Fruit fly (Drosophila melanogaster): ENCODE results near the gene Snoo.
A peak's percentile ranks its signal among the peaks of the same experiment; 100 is the strongest.

Snoo gene

dm6 chr2L:7932091-7932769 lies 51.8 kb downstream of the Snoo start (continued):
- TF ChIP-seq H2.0 (GFP tag; IDR thresholded peaks at IDR 0.05) (peak; percentile 56), Ets65A (GFP tag) (peak; percentile 82), Nf-YA (GFP tag; IDR thresholded peaks at IDR 0.05) (no peak), CG32532 (GFP tag; IDR thresholded peaks at IDR 0.05) (peak; percentile 84), wek (GFP tag; optimal IDR thresholded peaks at IDR 0.05) (no peak), Doc2 (GFP tag; IDR thresholded peaks at IDR 0.05) (no peak), cato (GFP tag; optimal IDR thresholded peaks at IDR 0.05; ENCODE audit: borderline replicate concordance) (no peak), CG3847 (GFP tag; IDR thresholded peaks at IDR 0.05) (peak; percentile 59), CG18599 (GFP tag; optimal IDR thresholded peaks at IDR 0.05) (peak; percentile 97), CG15479 (GFP tag; optimal IDR thresholded peaks at IDR 0.05) (no peak), Xrp1 (GFP tag; IDR thresholded peaks at IDR 0.05) (peak; percentile 73), Max (GFP tag; optimal IDR thresholded peaks at IDR 0.05) (peak; percentile 61), sisA (GFP tag; IDR thresholded peaks at IDR 0.05) (peak; percentile 61), lab (GFP tag; optimal IDR thresholded peaks at IDR 0.05) (peak; percentile 94), CG30403 (GFP tag; optimal IDR thresholded peaks at IDR 0.05) (peak; percentile 70), Deaf1 (tag; optimal IDR thresholded peaks at IDR 0.05) (peak; percentile 48), cwo (GFP tag; optimal IDR thresholded peaks at IDR 0.05) (peak; percentile 87), amos (GFP tag; IDR thresholded peaks at IDR 0.05; ENCODE audit: partially characterized antibody) (no peak), CG4404 (GFP tag; IDR thresholded peaks at IDR 0.05) (peak; percentile 60), CG13287 (GFP tag; IDR thresholded peaks at IDR 0.05; ENCODE audit: partially characterized antibody) (no peak), Eip74EF (GFP tag; optimal IDR thresholded peaks at IDR 0.05) (peak in 1 of 2 experiments; percentile 62), CG8924 (tag; optimal IDR thresholded peaks at IDR 0.05) (peak; percentile 60), Dll (GFP tag; IDR thresholded peaks at IDR 0.05; ENCODE audit: partially characterized antibody) (no peak), CG10979 (tag; optimal IDR thresholded peaks at IDR 0.05) (peak; percentile 42), Taf1 (GFP tag; IDR thresholded peaks at IDR 0.05) (peak; percentile 38; the same call in 1 of the 2 replicates), CG6683 (GFP tag; optimal IDR thresholded peaks at IDR 0.05) (peak; percentile 80), so (GFP tag; IDR thresholded peaks at IDR 0.05) (peak; percentile 71; the same call in 1 of the 3 replicates), Abd-B (GFP tag; optimal IDR thresholded peaks at IDR 0.05) (peak; percentile 12), CG12155 (GFP tag; optimal IDR thresholded peaks at IDR 0.05) (peak; percentile 12), Hey (tag; optimal IDR thresholded peaks at IDR 0.05) (no peak), tup (GFP tag; optimal IDR thresholded peaks at IDR 0.05) (peak; percentile 44), CG33213 (GFP tag; optimal IDR thresholded peaks at IDR 0.05) (no peak), sens (GFP tag) (peak; percentile 80), Poxn (GFP tag; IDR thresholded peaks at IDR 0.05) (no peak), Side (GFP tag; optimal IDR thresholded peaks at IDR 0.05) (no peak), sna (GFP tag; IDR thresholded peaks at IDR 0.05; ENCODE audit: partially characterized antibody) (no peak), hbn (GFP tag; IDR thresholded peaks at IDR 0.05; ENCODE audit: partially characterized antibody) (no peak), unpg (GFP tag; optimal IDR thresholded peaks at IDR 0.05) (peak; percentile 63), ssp (GFP tag; IDR thresholded peaks at IDR 0.05) (peak; percentile 51; the same call in 1 of the 2 replicates), CG11695 (GFP tag; IDR thresholded peaks at IDR 0.05) (peak; percentile 66), trem (tag; optimal IDR thresholded peaks at IDR 0.05) (peak; percentile 19), CG1233 (GFP tag; optimal IDR thresholded peaks at IDR 0.05) (peak; percentile 74), ftz-f1 (GFP tag; optimal IDR thresholded peaks at IDR 0.05) (no peak), CG9215 (GFP tag; IDR thresholded peaks at IDR 0.05) (peak; percentile 70), CG32767 (GFP tag; IDR thresholded peaks at IDR 0.05) (peak; percentile 23; the same call in 1 of the 2 replicates)

All from whole organism, embryonic.